Fruit fly (Drosophila melanogaster): ENCODE data around the gene Ance-3.
A peak's percentile ranks its signal among the peaks of the same experiment; 100 is the strongest.

Ance-3 gene

dm6 chr2L:13878801-13879200 is 35.7 kb upstream of the Ance-3 start:
- TF ChIP-seq gsb-n (tag; optimal IDR thresholded peaks at IDR 0.05) (no peak), CG10959 (GFP tag; IDR thresholded peaks at IDR 0.05) (peak; percentile 46; the same call in 1 of the 2 replicates), CG4707 (GFP tag; optimal IDR thresholded peaks at IDR 0.05) (peak; percentile 50), CG14050 (GFP tag; IDR thresholded peaks at IDR 0.05) (no peak), CG9797 (GFP tag; optimal IDR thresholded peaks at IDR 0.05) (no peak), CG32772 (GFP tag; IDR thresholded peaks at IDR 0.05) (no peak), stwl (tag; optimal IDR thresholded peaks at IDR 0.05) (peak; percentile 4), pho (GFP tag; optimal IDR thresholded peaks at IDR 0.05) (no peak), onecut (GFP tag; IDR thresholded peaks at IDR 0.05) (peak; percentile 29; the same call in 1 of the 2 replicates), CG14014 (GFP tag; IDR thresholded peaks at IDR 0.05) (no peak; the same call in 1 of the 2 replicates), CG11504 (tag; optimal IDR thresholded peaks at IDR 0.05) (peak; percentile 8), CG9437 (GFP tag; optimal IDR thresholded peaks at IDR 0.05) (no peak), twi (tag; optimal IDR thresholded peaks at IDR 0.05) (no peak), BtbVII (GFP tag; optimal IDR thresholded peaks at IDR 0.05) (no peak), nom (GFP tag; optimal IDR thresholded peaks at IDR 0.05) (peak; percentile 30), MTF-1 (GFP tag; optimal IDR thresholded peaks at IDR 0.05; ENCODE audit: borderline replicate concordance) (peak; percentile 7), HLH4C (GFP tag; IDR thresholded peaks at IDR 0.05; ENCODE audit: partially characterized antibody) (no peak), CG34224 (GFP tag; IDR thresholded peaks at IDR 0.05; ENCODE audit: partially characterized antibody) (peak; percentile 19; the same call in 1 of the 3 replicates), Xrp1 (GFP tag; IDR thresholded peaks at IDR 0.05) (no peak), E2f1 (GFP tag; IDR thresholded peaks at IDR 0.05) (no peak), bbx (GFP tag; IDR thresholded peaks at IDR 0.05; ENCODE audit: partially characterized antibody) (peak; percentile 78), sr (GFP tag; IDR thresholded peaks at IDR 0.05) (no peak; the same call in 2 of the 3 replicates), HmgD (GFP tag; optimal IDR thresholded peaks at IDR 0.05) (no peak), CG11085 (GFP tag; IDR thresholded peaks at IDR 0.05) (no peak), CG2678 (tag; optimal IDR thresholded peaks at IDR 0.05) (no peak), CG11560 (tag; IDR thresholded peaks at IDR 0.05) (no peak), ind (GFP tag; optimal IDR thresholded peaks at IDR 0.05) (no peak), Sin3A (optimal IDR thresholded peaks at IDR 0.05) (no peak), CG12155 (GFP tag; optimal IDR thresholded peaks at IDR 0.05) (no peak), toy (GFP tag; IDR thresholded peaks at IDR 0.05) (no peak), Meics (GFP tag; optimal IDR thresholded peaks at IDR 0.05) (peak; percentile 18), CG7839 (tag; optimal IDR thresholded peaks at IDR 0.05) (no peak), CG17385 (GFP tag; optimal IDR thresholded peaks at IDR 0.05) (peak; percentile 42), ranshi (GFP tag; IDR thresholded peaks at IDR 0.05) (no peak; the same call in 1 of the 2 replicates), disco-r (GFP tag; optimal IDR thresholded peaks at IDR 0.05) (no peak), wdn (GFP tag; IDR thresholded peaks at IDR 0.05) (peak; percentile 32; the same call in 1 of the 2 replicates), CHES-1-like (GFP tag; optimal IDR thresholded peaks at IDR 0.05) (no peak), CG10267 (tag; optimal IDR thresholded peaks at IDR 0.05) (no peak), CG14667 (GFP tag; IDR thresholded peaks at IDR 0.05) (no peak), CG14860 (GFP tag; IDR thresholded peaks at IDR 0.05; ENCODE audit: partially characterized antibody) (no peak), Dip3 (GFP tag; optimal IDR thresholded peaks at IDR 0.05) (no peak), pan (optimal IDR thresholded peaks at IDR 0.05) (no peak), pan (GFP tag; optimal IDR thresholded peaks at IDR 0.05 in 1 of 2, IDR thresholded peaks at IDR 0.05 in 1 of 2) (peak in 1 of 2 experiments; percentile 51), Atf-2 (GFP tag; optimal IDR thresholded peaks at IDR 0.05) (no peak), gcm (GFP tag; optimal IDR thresholded peaks at IDR 0.05) (no peak), lilli (GFP tag; optimal IDR thresholded peaks at IDR 0.05) (no peak), HHEX (GFP tag; optimal IDR thresholded peaks at IDR 0.05) (peak; percentile 60), crp (GFP tag; optimal IDR thresholded peaks at IDR 0.05) (no peak), zfh1 (GFP tag; IDR thresholded peaks at IDR 0.05) (peak; percentile 44; the same call in 1 of the 3 replicates), CG7556 (GFP tag; optimal IDR thresholded peaks at IDR 0.05) (no peak), CG3163 (GFP tag; optimal IDR thresholded peaks at IDR 0.05) (peak; percentile 92)

Measured in whole organism, embryonic.